Fruit fly (Drosophila melanogaster): Measurements from ENCODE around the gene CG12398.

Gene CG12398

DNA sequence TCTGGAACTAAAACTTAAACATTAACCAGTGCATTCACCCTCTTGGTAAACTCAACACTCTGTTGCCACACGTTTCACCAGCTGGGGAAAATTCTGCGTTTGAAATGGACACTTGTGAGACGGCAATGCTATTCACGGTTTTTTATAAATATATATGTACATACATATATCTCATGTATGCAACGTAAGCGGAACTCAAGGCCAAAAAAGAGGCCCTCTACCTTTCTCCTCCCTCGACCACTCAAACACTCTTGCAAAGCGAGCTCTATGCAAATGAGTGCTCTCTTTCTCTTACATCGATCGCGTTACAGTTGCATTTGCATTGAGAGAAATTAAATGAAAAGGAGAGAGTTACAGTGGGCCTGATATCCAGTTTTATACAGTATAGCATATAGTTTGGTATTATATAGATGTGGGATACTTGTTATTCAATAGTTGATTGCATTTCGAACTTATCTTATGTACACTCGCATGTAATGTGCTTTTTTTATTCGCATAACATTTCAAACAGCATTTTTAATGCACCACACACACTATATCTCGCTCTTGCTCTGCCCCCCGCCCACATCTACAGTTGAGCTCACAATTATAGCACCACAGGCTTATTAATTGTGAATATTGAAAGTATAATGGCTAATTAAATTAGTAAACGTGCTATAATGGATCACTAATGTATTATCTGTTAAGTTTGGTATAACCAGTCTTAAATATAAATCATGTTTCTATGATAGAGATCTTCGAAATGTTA, 38.7 kb upstream of the CG12398 start:
- TF ChIP-seq Pif1A (GFP tag; optimal IDR thresholded peaks at IDR 0.05) (peak; percentile 79), CG8301 (tag; optimal IDR thresholded peaks at IDR 0.05) (peak; percentile 81), Ets98B (GFP tag; IDR thresholded peaks at IDR 0.05) (peak; percentile 87), CG13204 (GFP tag; optimal IDR thresholded peaks at IDR 0.05) (no peak), D1 (tag; optimal IDR thresholded peaks at IDR 0.05) (peak; percentile 39), CG17806 (tag; optimal IDR thresholded peaks at IDR 0.05) (peak; percentile 68), CG32121 (GFP tag; IDR thresholded peaks at IDR 0.05) (peak; percentile 88), CG14655 (GFP tag; optimal IDR thresholded peaks at IDR 0.05) (peak; percentile 81), gl (tag; optimal IDR thresholded peaks at IDR 0.05) (peak; percentile 58), EcR (GFP tag; optimal IDR thresholded peaks at IDR 0.05) (no peak), CG34367 (tag; optimal IDR thresholded peaks at IDR 0.05) (peak; percentile 72), CG4496 (GFP tag; IDR thresholded peaks at IDR 0.05) (peak; percentile 91), CG9948 (tag; optimal IDR thresholded peaks at IDR 0.05) (peak; percentile 67), CG10348 (GFP tag; IDR thresholded peaks at IDR 0.05) (peak; percentile 67), Snoo (tag; optimal IDR thresholded peaks at IDR 0.05) (peak; percentile 80), CG12605 (GFP tag; IDR thresholded peaks at IDR 0.05) (peak; percentile 82), rn (GFP tag; IDR thresholded peaks at IDR 0.05) (peak; percentile 58), CG15710 (tag; optimal IDR thresholded peaks at IDR 0.05) (peak; percentile 60), fd96Ca (GFP tag; IDR thresholded peaks at IDR 0.05) (peak; percentile 88), Pif1B (GFP tag; optimal IDR thresholded peaks at IDR 0.05) (peak; percentile 80), CG8159 (tag; optimal IDR thresholded peaks at IDR 0.05) (peak; percentile 76)

DNA sequence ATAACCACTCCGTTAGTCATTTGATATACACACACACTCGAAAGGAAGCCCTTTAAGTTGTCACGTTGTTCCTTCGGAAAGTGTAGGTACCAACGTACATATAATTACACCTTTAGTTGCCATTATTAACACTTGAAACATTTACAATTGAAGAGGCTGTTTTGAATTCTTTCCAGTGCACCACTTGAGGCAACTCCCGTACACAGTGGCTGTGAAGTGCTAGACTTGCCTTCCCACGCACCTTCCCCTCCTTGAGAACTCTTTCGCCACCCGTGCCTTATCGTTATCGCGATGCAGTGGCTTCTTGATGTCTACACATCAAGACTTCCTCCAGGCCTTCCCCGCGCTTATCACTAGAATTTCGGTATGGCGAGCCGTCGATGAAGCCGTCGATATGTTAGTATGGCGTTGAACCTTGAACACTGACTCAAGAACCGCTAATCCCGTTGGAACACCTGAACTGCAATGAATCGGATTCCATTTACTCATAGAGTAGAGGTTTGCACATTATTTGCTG, 37.8 kb upstream of the CG12398 start:
- no peak for TF ChIP-seq CG15710 (tag; optimal IDR thresholded peaks at IDR 0.05)
- TF ChIP-seq fd96Ca (GFP tag; IDR thresholded peaks at IDR 0.05): peak; percentile 18; the same call in 1 of the 3 replicates
- no peak for TF ChIP-seq CG32121 (GFP tag; IDR thresholded peaks at IDR 0.05)
- peak; percentile 11; the same call in 2 of the 3 replicates for TF ChIP-seq CG4496 (GFP tag; IDR thresholded peaks at IDR 0.05)

DNA sequence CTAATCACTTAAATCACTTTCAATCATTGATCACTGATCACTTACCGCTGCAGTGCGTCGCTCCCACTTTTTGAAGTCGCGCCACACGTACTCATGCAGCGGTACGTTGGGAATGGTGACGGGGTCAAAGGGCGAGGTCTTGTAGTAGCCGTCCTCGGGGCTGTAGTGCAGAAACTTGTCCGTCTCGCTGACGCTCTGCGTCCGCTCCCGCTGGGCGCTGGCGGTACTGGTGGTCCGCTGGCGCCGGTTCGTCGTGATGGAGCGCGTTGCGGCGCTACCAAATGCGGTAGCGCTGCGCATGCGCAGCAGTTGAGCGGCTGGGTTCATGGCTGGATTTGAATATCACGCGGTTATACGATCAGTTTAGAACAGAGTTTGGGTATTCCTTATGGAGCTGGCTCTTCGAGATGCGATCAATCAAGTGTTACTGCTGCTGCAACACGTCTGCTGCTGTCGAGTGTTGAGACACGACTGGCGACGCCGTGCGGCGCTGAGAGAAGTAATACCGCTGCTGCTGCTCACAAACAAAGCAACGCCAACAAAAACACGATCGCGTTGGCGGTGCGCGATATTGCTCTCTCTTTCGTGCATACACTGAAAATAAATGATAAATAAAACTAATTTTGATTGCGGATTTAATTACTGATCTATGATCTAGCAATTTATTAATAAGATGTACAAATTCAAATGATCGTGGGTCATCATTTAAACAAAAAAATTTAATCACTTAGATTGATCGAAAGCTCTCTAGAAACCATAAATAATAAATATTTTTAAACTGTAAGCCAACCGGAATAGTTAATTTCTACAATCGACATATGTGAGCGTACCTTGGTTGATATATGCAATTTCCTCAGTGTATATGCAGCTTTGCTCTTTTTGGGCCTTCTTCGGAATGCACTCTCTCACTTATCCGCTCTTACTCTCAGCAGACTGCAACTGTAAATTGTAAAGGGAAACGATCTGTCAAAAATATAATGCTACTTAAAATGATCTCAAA, 37.0 kb upstream of the CG12398 start:
- peak; percentile 88 for TF ChIP-seq CG10348 (GFP tag; IDR thresholded peaks at IDR 0.05)
- TF ChIP-seq CG14655 (GFP tag; optimal IDR thresholded peaks at IDR 0.05): peak; percentile 100
- peak; percentile 95 for TF ChIP-seq gl (tag; optimal IDR thresholded peaks at IDR 0.05)
- TF ChIP-seq Pif1B (GFP tag; optimal IDR thresholded peaks at IDR 0.05): peak; percentile 97
- peak; percentile 97 for TF ChIP-seq CG32121 (GFP tag; IDR thresholded peaks at IDR 0.05)
- TF ChIP-seq CG13204 (GFP tag; optimal IDR thresholded peaks at IDR 0.05): peak; percentile 96
- TF ChIP-seq Pif1A (GFP tag; optimal IDR thresholded peaks at IDR 0.05): peak; percentile 98
- peak; percentile 99 for TF ChIP-seq CG8301 (tag; optimal IDR thresholded peaks at IDR 0.05)
- peak; percentile 99 for TF ChIP-seq CG15710 (tag; optimal IDR thresholded peaks at IDR 0.05)
- TF ChIP-seq CG34367 (tag; optimal IDR thresholded peaks at IDR 0.05): peak; percentile 98
- peak; percentile 84 for TF ChIP-seq rn (GFP tag; IDR thresholded peaks at IDR 0.05)
- TF ChIP-seq CG12605 (GFP tag; IDR thresholded peaks at IDR 0.05): peak; percentile 91
- TF ChIP-seq EcR (GFP tag; optimal IDR thresholded peaks at IDR 0.05): peak; percentile 73
- TF ChIP-seq CG8159 (tag; optimal IDR thresholded peaks at IDR 0.05): peak; percentile 99
- TF ChIP-seq Ets98B (GFP tag; IDR thresholded peaks at IDR 0.05): peak; percentile 93
- TF ChIP-seq fd96Ca (GFP tag; IDR thresholded peaks at IDR 0.05): peak; percentile 84; the same call in 2 of the 3 replicates
- TF ChIP-seq D1 (tag; optimal IDR thresholded peaks at IDR 0.05): peak; percentile 98
- TF ChIP-seq CG9948 (tag; optimal IDR thresholded peaks at IDR 0.05): peak; percentile 98
- peak; percentile 97 for TF ChIP-seq CG4496 (GFP tag; IDR thresholded peaks at IDR 0.05)
- TF ChIP-seq CG17806 (tag; optimal IDR thresholded peaks at IDR 0.05): peak; percentile 97
- TF ChIP-seq Snoo (tag; optimal IDR thresholded peaks at IDR 0.05): peak; percentile 99

DNA sequence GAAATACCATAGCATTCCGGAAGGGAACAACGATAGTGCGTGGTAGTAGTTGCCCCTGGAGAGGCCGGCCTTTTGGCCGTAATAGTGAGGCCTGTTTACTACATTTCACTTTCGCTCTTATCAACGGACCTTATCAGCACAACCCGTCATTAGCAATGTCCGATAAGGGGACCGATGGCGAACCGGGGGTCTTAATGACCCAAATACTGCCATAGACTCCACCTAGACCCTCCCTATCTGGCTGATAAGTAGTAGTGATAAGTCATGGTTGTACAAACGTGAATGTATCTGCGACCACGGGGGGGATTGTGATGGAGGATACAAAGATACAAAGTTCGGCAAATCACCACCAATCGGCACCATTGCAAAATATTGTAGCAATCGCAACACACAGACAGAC, 35.6 kb upstream of the CG12398 start:
- TF ChIP-seq CG4496 (GFP tag; IDR thresholded peaks at IDR 0.05) (peak; percentile 47; the same call in 1 of the 3 replicates), EcR (GFP tag; optimal IDR thresholded peaks at IDR 0.05) (peak; percentile 84), fd96Ca (GFP tag; IDR thresholded peaks at IDR 0.05) (0 out of 3 replicates have a peak, but pooled peaks have one; percentile 13), D1 (tag; optimal IDR thresholded peaks at IDR 0.05) (no peak), CG34367 (tag; optimal IDR thresholded peaks at IDR 0.05) (no peak), Pif1A (GFP tag; optimal IDR thresholded peaks at IDR 0.05) (no peak)

DNA sequence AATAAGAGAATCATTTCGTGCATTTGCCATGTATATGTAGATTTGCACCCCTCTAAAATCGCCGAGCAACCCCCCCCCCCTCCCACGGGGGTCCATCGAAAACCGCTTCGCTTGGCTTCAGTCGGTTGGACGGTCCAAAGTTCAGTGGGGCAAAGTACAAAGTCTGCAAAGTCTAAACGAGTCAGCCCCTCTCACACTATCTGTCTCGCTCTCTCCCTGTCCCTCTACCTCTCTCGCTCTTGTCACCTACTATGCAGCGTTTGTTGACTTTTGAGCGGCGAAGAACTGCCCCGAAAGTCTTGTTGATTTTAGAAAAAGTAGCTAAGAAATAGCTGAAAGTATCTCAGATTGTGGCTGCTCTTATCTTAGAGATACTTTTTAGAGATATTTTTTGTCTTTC, 33.8 kb upstream of the CG12398 start:
- TF ChIP-seq CG4496 (GFP tag; IDR thresholded peaks at IDR 0.05) (peak; percentile 97), Pif1A (GFP tag; optimal IDR thresholded peaks at IDR 0.05) (peak; percentile 76), CG15710 (tag; optimal IDR thresholded peaks at IDR 0.05) (peak; percentile 78), Snoo (tag; optimal IDR thresholded peaks at IDR 0.05) (peak; percentile 69), CG13204 (GFP tag; optimal IDR thresholded peaks at IDR 0.05) (peak; percentile 99), fd96Ca (GFP tag; IDR thresholded peaks at IDR 0.05) (peak; percentile 92), Ets98B (GFP tag; IDR thresholded peaks at IDR 0.05) (peak; percentile 97), CG17806 (tag; optimal IDR thresholded peaks at IDR 0.05) (peak; percentile 73), Pif1B (GFP tag; optimal IDR thresholded peaks at IDR 0.05) (peak; percentile 61), CG8301 (tag; optimal IDR thresholded peaks at IDR 0.05) (peak; percentile 86), D1 (tag; optimal IDR thresholded peaks at IDR 0.05) (peak; percentile 9), rn (GFP tag; IDR thresholded peaks at IDR 0.05) (peak; percentile 49; the same call in 1 of the 2 replicates), CG34367 (tag; optimal IDR thresholded peaks at IDR 0.05) (peak; percentile 86), CG32121 (GFP tag; IDR thresholded peaks at IDR 0.05) (peak; percentile 96), CG9948 (tag; optimal IDR thresholded peaks at IDR 0.05) (peak; percentile 69), CG8159 (tag; optimal IDR thresholded peaks at IDR 0.05) (peak; percentile 71), EcR (GFP tag; optimal IDR thresholded peaks at IDR 0.05) (peak; percentile 57), CG10348 (GFP tag; IDR thresholded peaks at IDR 0.05) (peak; percentile 47; the same call in 1 of the 2 replicates), CG14655 (GFP tag; optimal IDR thresholded peaks at IDR 0.05) (peak; percentile 86), CG12605 (GFP tag; IDR thresholded peaks at IDR 0.05) (peak; percentile 97), gl (tag; optimal IDR thresholded peaks at IDR 0.05) (peak; percentile 98)

Data from whole organism, pupa.